Fruit fly (Drosophila melanogaster) whole organism, embryonic: Measurements from ENCODE around the gene Atf3.

ENCODE experiments used
- BEAF-32 ChIP-seq: fragments of 200-800 bp; sonication (Bioruptor generic); optimal IDR thresholded peaks from 3 replicates; lab custom pipeline; 2017; ENCODE audit warnings: missing biosample characterization, missing genetic modification characterization, mild to moderate bottlenecking, moderate library complexity, missing genetic modification reagents
- CG11504 ChIP-seq: fragments of 200-800 bp; sonication (Bioruptor generic); optimal IDR thresholded peaks from 3 replicates; lab custom pipeline; 2019; ENCODE audit warnings: missing biosample characterization, mild to moderate bottlenecking, missing genetic modification characterization, moderate library complexity
- CG1529 ChIP-seq: fragments of 200-800 bp; sonication (Bioruptor generic); optimal IDR thresholded peaks from 3 replicates; lab custom pipeline; 2018; ENCODE audit warnings: missing biosample characterization, missing genetic modification characterization
- CG1647 ChIP-seq: fragments of 200-800 bp; sonication (Bioruptor generic); optimal IDR thresholded peaks from 3 replicates; lab custom pipeline; 2016; ENCODE audit warnings: missing biosample characterization, missing genetic modification characterization
- CG17385 ChIP-seq: fragments of 200-800 bp; sonication (Bioruptor generic); optimal IDR thresholded peaks from 3 replicates; lab custom pipeline; 2018; ENCODE audit warnings: missing biosample characterization, mild to moderate bottlenecking, missing genetic modification characterization
- CG18764 ChIP-seq: fragments of 200-800 bp; sonication (Bioruptor generic); optimal IDR thresholded peaks from 3 replicates; lab custom pipeline; 2016; ENCODE audit warnings: missing biosample characterization, missing genetic modification characterization
- CG2120 ChIP-seq: fragments of 200-800 bp; sonication (Bioruptor generic); optimal IDR thresholded peaks from 3 replicates; lab custom pipeline; 2016; ENCODE audit warnings: missing biosample characterization, missing genetic modification characterization
- CG2678 ChIP-seq: fragments of 200-800 bp; sonication (Bioruptor generic); optimal IDR thresholded peaks from 3 replicates; lab custom pipeline; 2019; ENCODE audit warnings: missing biosample characterization, mild to moderate bottlenecking, missing genetic modification characterization, moderate library complexity
- CG30020 ChIP-seq: fragments of 200-800 bp; optimal IDR thresholded peaks from 2 replicates; lab custom pipeline; 2019; ENCODE audit warnings: missing biosample characterization, mild to moderate bottlenecking, missing genetic modification characterization, moderate library complexity
- CG30431 ChIP-seq: fragments of 200-800 bp; sonication (Bioruptor generic); optimal IDR thresholded peaks from 2 replicates; lab custom pipeline; 2017; ENCODE audit warnings: missing biosample characterization, missing genetic modification characterization
- CG3726 ChIP-seq: fragments of 200-800 bp; sonication (Bioruptor generic); IDR thresholded peaks from 3 replicates; pipeline ENCODE4, ENCODE4 v1.3.6; 2022; ENCODE audit warnings: missing biosample characterization, missing genetic modification characterization
- CG6175 ChIP-seq: fragments of 200-800 bp; sonication (Bioruptor generic); IDR thresholded peaks from 3 replicates; pipeline ENCODE4 v1.3.6; 2022; ENCODE audit warnings: missing biosample characterization, missing genetic modification characterization
- CG6272 ChIP-seq: fragments of 200-800 bp; sonication (Bioruptor generic); IDR thresholded peaks from 2 replicates; pipeline ENCODE4 v1.3.6; 2022; ENCODE audit warnings: missing biosample characterization, missing genetic modification characterization
- CG6683 ChIP-seq: fragments of 200-800 bp; sonication (Bioruptor generic); optimal IDR thresholded peaks from 2 replicates; lab custom pipeline; 2017; ENCODE audit warnings: missing biosample characterization, mild to moderate bottlenecking, missing genetic modification characterization, missing genetic modification reagents
- CG6813 ChIP-seq: fragments of 200-800 bp; sonication (Bioruptor generic); optimal IDR thresholded peaks from 2 replicates; lab custom pipeline; 2017; ENCODE audit warnings: missing biosample characterization, missing genetic modification characterization, mild to moderate bottlenecking, moderate library complexity, missing genetic modification reagents
- CG9932 ChIP-seq: fragments of 200-800 bp; sonication (Bioruptor generic); IDR thresholded peaks from 2 replicates; pipeline ENCODE4 v1.3.6; 2022; ENCODE audit warnings: missing biosample characterization, missing genetic modification characterization
- Camta ChIP-seq: fragments of 200-800 bp; sonication (Bioruptor generic); optimal IDR thresholded peaks from 2 replicates; lab custom pipeline; 2016; ENCODE audit warnings: missing biosample characterization, missing genetic modification characterization
- CkIIα-i1 ChIP-seq: fragments of 200-800 bp; sonication (Bioruptor generic); IDR thresholded peaks from 2 replicates; pipeline ENCODE4 v1.3.6; 2022; ENCODE audit warnings: missing biosample characterization, missing genetic modification characterization
- Dek ChIP-seq: fragments of 200-800 bp; sonication (Bioruptor generic); optimal IDR thresholded peaks from 3 replicates; lab custom pipeline; 2019; ENCODE audit warnings: missing biosample characterization, mild to moderate bottlenecking, missing genetic modification characterization, moderate library complexity
- Drgx ChIP-seq: fragments of 200-800 bp; sonication (Bioruptor generic); IDR thresholded peaks from 2 replicates; pipeline ENCODE4 v1.3.6; 2022; ENCODE audit warnings: missing biosample characterization, missing genetic modification characterization
- E2f2 ChIP-seq: fragments of 200-800 bp; sonication (Bioruptor generic); IDR thresholded peaks from 2 replicates; pipeline ENCODE4 v1.3.6; 2022; ENCODE audit warnings: missing biosample characterization, missing genetic modification characterization
- Fer1 ChIP-seq: fragments of 200-800 bp; sonication (Bioruptor generic); optimal IDR thresholded peaks from 2 replicates; lab custom pipeline; 2017; ENCODE audit warnings: missing biosample characterization, mild to moderate bottlenecking, missing genetic modification characterization
- HmgZ ChIP-seq: fragments of 200-800 bp; sonication (Bioruptor generic); optimal IDR thresholded peaks from 2 replicates; lab custom pipeline; 2018; ENCODE audit warnings: missing biosample characterization, mild to moderate bottlenecking, missing genetic modification characterization
- Hmr ChIP-seq: fragments of 200-800 bp; sonication (Bioruptor generic); optimal IDR thresholded peaks from 3 replicates; lab custom pipeline; 2017; ENCODE audit warnings: mild to moderate bottlenecking, missing biosample characterization, missing genetic modification reagents, missing genetic modification characterization
- Med ChIP-seq: fragments of 200-800 bp; sonication (Bioruptor generic); peaks from one replicate; lab custom pipeline; 2016; ENCODE audit warnings: missing biosample characterization, missing genetic modification characterization, mild to moderate bottlenecking, inconsistent platforms, moderate library complexity
- Myb ChIP-seq: fragments of 200-800 bp; sonication (Bioruptor generic); optimal IDR thresholded peaks from 2 replicates; lab custom pipeline; 2016; ENCODE audit warnings: missing biosample characterization, missing genetic modification characterization
- Neu2 ChIP-seq: fragments of 200-800 bp; sonication (Bioruptor generic); optimal IDR thresholded peaks from 3 replicates; lab custom pipeline; 2016; ENCODE audit warnings: missing biosample characterization, missing genetic modification characterization, borderline replicate concordance
- Nf-YC ChIP-seq: fragments of 200-800 bp; optimal IDR thresholded peaks from 3 replicates; lab custom pipeline; 2019; ENCODE audit warnings: missing biosample characterization, mild to moderate bottlenecking, missing genetic modification characterization, moderate library complexity
- Optix ChIP-seq: fragments of 200-800 bp; sonication (Bioruptor generic); IDR thresholded peaks from 3 replicates; pipeline ENCODE4 v1.3.6; 2022; ENCODE audit warnings: missing biosample characterization, missing genetic modification characterization
- Sox102F ChIP-seq: fragments of 200-800 bp; sonication (Bioruptor generic); optimal IDR thresholded peaks from 2 replicates; lab custom pipeline; 2018; ENCODE audit warnings: missing biosample characterization, mild to moderate bottlenecking, missing genetic modification characterization, moderate library complexity
- Ssrp ChIP-seq: fragments of 200-800 bp; sonication (Bioruptor generic); optimal IDR thresholded peaks from 2 replicates; lab custom pipeline; 2018; ENCODE audit warnings: missing biosample characterization, mild to moderate bottlenecking, missing genetic modification characterization, moderate library complexity
- Tbp ChIP-seq: fragments of >200 bp; optimal IDR thresholded peaks from 2 replicates; lab custom pipeline; 2018; ENCODE audit warnings: missing biosample characterization, missing genetic modification characterization
- ac ChIP-seq: fragments of 200-800 bp; sonication (Bioruptor generic); optimal IDR thresholded peaks from 3 replicates; lab custom pipeline; 2017; ENCODE audit warnings: missing biosample characterization, mild to moderate bottlenecking, missing genetic modification characterization
- bsh ChIP-seq, 2 experiments: fragments of 200-800 bp; sonication (Bioruptor generic); optimal IDR thresholded peaks; 2 replicates each; lab custom pipeline; 2017 to 2018; ENCODE audit warnings: mild to moderate bottlenecking in 2 of 2, missing biosample characterization in 2 of 2, missing genetic modification characterization in 2 of 2, moderate library complexity in 1 of 2
- chinmo ChIP-seq: fragments of 200-800 bp; sonication (Bioruptor generic); IDR thresholded peaks from 4 replicates; pipeline ENCODE4 v1.3.6; 2022; ENCODE audit warnings: missing biosample characterization, missing genetic modification characterization; ENCODE audit not compliant: partially characterized antibody
- crc ChIP-seq: fragments of 200-800 bp; sonication (Bioruptor generic); optimal IDR thresholded peaks from 2 replicates; lab custom pipeline; 2016; ENCODE audit warnings: missing biosample characterization, missing genetic modification characterization
- crol ChIP-seq: fragments of 200-800 bp; sonication (Bioruptor generic); IDR thresholded peaks from 2 replicates; pipeline ENCODE4 v1.3.6; 2022; ENCODE audit warnings: missing biosample characterization, missing genetic modification characterization
- danr ChIP-seq: fragments of 200-800 bp; sonication (Bioruptor generic); IDR thresholded peaks from 2 replicates; pipeline ENCODE4 v1.3.6; 2022; ENCODE audit warnings: missing biosample characterization, missing genetic modification characterization
- dimm ChIP-seq: fragments of 200-800 bp; sonication (Bioruptor generic); IDR thresholded peaks from 2 replicates; pipeline ENCODE4 v1.3.6; 2022; ENCODE audit warnings: missing biosample characterization, missing genetic modification characterization
- dysf ChIP-seq: fragments of 200-800 bp; sonication (Bioruptor generic); IDR thresholded peaks from 3 replicates; pipeline ENCODE4 v1.3.6; 2022; ENCODE audit warnings: missing biosample characterization, missing genetic modification characterization
- grau ChIP-seq: fragments of 200-800 bp; optimal IDR thresholded peaks from 3 replicates; lab custom pipeline; 2019; ENCODE audit warnings: missing biosample characterization, mild to moderate bottlenecking, missing genetic modification characterization, moderate library complexity
- h ChIP-seq: fragments of >200 bp; optimal IDR thresholded peaks from 2 replicates; lab custom pipeline; 2017
- klu ChIP-seq: fragments of 200-800 bp; sonication (Bioruptor generic); IDR thresholded peaks from 2 replicates; pipeline ENCODE4 v1.3.6; 2022; ENCODE audit warnings: missing biosample characterization, missing genetic modification characterization
- lab ChIP-seq: fragments of 200-800 bp; sonication (Bioruptor generic); optimal IDR thresholded peaks from 3 replicates; lab custom pipeline; 2017; ENCODE audit warnings: missing biosample characterization, missing genetic modification characterization, mild to moderate bottlenecking, moderate library complexity, missing genetic modification reagents
- otp ChIP-seq: fragments of 200-800 bp; sonication (Bioruptor generic); IDR thresholded peaks from 3 replicates; pipeline ENCODE4, ENCODE4 v1.3.6; 2022; ENCODE audit warnings: missing biosample characterization, missing genetic modification characterization
- scrt ChIP-seq: fragments of 200-800 bp; sonication (Bioruptor generic); optimal IDR thresholded peaks from 2 replicates; lab custom pipeline; 2018; ENCODE audit warnings: missing biosample characterization, mild to moderate bottlenecking, missing genetic modification characterization, moderate library complexity
- sd ChIP-seq: fragments of 200-800 bp; sonication (Bioruptor generic); optimal IDR thresholded peaks from 3 replicates; lab custom pipeline; 2018; ENCODE audit warnings: missing biosample characterization, mild to moderate bottlenecking, missing genetic modification characterization, moderate library complexity
- tna ChIP-seq: fragments of 200-800 bp; sonication (Bioruptor generic); IDR thresholded peaks from 2 replicates; pipeline ENCODE4 v1.3.6; 2022; ENCODE audit warnings: missing biosample characterization, missing genetic modification characterization; ENCODE audit not compliant: partially characterized antibody
- ttk ChIP-seq: fragments of 200-800 bp; sonication (Bioruptor generic); IDR thresholded peaks from 2 replicates; pipeline ENCODE4 v2.1.2; 2022; ENCODE audit warnings: missing biosample characterization, missing genetic modification characterization
- zen2 ChIP-seq: fragments of 200-800 bp; sonication (Bioruptor generic); IDR thresholded peaks from 3 replicates; pipeline ENCODE4 v1.3.6; 2022; ENCODE audit warnings: missing biosample characterization, missing genetic modification characterization; ENCODE audit not compliant: partially characterized antibody

The Atf3 gene

DNA sequence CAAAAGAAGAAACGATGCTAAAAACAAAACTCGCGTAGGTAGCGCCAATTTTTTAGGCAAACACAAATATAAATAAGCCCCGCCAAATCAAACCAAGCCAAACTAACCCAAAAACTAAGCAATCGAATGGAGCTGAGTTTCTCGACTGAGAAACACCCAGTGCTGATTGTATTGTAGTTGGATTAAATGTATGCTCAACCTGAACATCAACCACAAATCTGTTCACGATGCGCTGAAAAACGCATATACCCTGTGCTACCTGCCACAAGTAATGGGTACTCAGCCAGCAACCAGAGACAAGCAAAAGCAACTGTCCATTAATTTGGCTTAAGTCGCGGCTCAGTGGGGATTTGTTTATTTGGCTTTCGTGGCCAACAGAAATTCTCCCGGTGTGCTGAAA is 14.8 kb downstream of the Atf3 start (continued):
- TF ChIP-seq CG11504 (peak; percentile 30), otp (0 out of 3 replicates have a peak, but pooled peaks have one; percentile 6), Drgx (GFP tag; lab: Robert Waterston, UW) (0 out of 2 replicates have a peak, but pooled peaks have one; percentile 23), grau (tag; lab: Kevin White, UChicago) (peak; percentile 27), h (lab: Kevin White, UChicago) (no peak), CG6683 (GFP tag; lab: Kevin White, UChicago) (no peak), ttk (GFP tag; lab: Robert Waterston, UW) (no peak), tna (GFP tag; lab: Robert Waterston, UW) (no peak), CG30020 (no peak), CG1529 (GFP tag; lab: Kevin White, UChicago) (no peak), klu (GFP tag; lab: Robert Waterston, UW) (no peak), CG6272 (no peak), CG9932 (GFP tag; lab: Robert Waterston, UW) (peak; percentile 60), Myb (GFP tag; lab: Kevin White, UChicago) (no peak), BEAF-32 (no peak), CG6813 (no peak), scrt (GFP tag; lab: Kevin White, UChicago) (no peak), dysf (peak; percentile 54; the same call in 2 of the 3 replicates), CG17385 (no peak), CG2678 (peak; percentile 46), Fer1 (peak; percentile 38), Med (peak; percentile 91)
- TF ChIP-seq, all 482 proteins: peak for 64

DNA sequence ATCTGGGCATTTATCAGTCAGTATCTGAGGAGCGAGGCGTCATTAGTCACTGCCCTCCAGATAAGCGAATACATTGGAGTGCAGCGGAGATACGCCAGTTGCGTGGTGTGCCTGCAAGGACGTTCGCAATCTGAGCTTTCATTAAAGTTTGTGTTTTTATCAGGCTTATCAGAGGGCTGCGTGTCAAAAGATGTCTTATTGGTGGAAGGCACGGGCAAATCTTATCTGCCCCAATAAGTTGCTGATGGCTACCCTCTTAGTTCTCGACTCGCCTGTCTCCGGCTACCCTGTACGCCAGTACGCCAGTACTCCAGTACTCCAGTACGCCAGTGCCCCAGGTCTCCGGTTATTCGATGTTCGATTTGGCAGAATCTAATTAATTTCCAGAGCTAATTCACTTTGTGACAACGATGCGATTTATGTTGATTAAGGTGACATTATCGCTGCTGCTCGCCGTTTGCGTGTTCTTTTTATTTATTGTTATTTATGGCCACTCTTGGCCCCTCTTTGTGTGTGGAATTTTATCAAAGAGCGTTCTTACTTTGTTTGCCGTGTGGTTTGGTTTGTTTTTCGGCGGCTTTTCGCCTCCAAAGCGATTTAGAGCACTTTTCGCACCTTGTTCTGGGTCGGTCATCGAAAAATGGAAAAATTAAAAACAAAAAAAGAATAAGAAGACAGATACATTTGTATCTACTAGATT is 18.2 kb downstream of the Atf3 start:
- no peak for TF ChIP-seq HmgZ (tag; lab: Kevin White, UChicago)
- TF ChIP-seq Camta (GFP tag; lab: Kevin White, UChicago), result no peak
- TF ChIP-seq Neu2 (GFP tag; lab: Kevin White, UChicago), result no peak
- no peak for TF ChIP-seq BEAF-32
- TF ChIP-seq dimm, result no peak
- no peak for TF ChIP-seq CkIIα-i1 (GFP tag; lab: Robert Waterston, UW)
- TF ChIP-seq CG2120 (GFP tag; lab: Kevin White, UChicago), result no peak
- TF ChIP-seq Tbp (GFP tag; lab: Kevin White, UChicago), result no peak
- TF ChIP-seq crol (GFP tag; lab: Robert Waterston, UW), result no peak
- no peak for TF ChIP-seq CG30431 (GFP tag; lab: Kevin White, UChicago)
- no peak for TF ChIP-seq Optix
- peak; percentile 38 for TF ChIP-seq Hmr (GFP tag; lab: Kevin White, UChicago)
- no peak for TF ChIP-seq Ssrp (tag; lab: Kevin White, UChicago)
- TF ChIP-seq E2f2 (GFP tag; lab: Robert Waterston, UW), result no peak
- peak; percentile 78; the same call in 1 of the 4 replicates for TF ChIP-seq chinmo
- no peak for TF ChIP-seq crc (GFP tag; lab: Kevin White, UChicago)
- no peak for TF ChIP-seq bsh (GFP tag; optimal IDR thresholded peaks at IDR 0.05; lab: Kevin White, UChicago)
- no peak for TF ChIP-seq CG18764 (GFP tag; lab: Kevin White, UChicago)
- no peak for TF ChIP-seq CG6813
- TF ChIP-seq sd, result peak; percentile 95
- peak; percentile 58 for TF ChIP-seq lab
- no peak for TF ChIP-seq zen2
- TF ChIP-seq Nf-YC (tag; lab: Kevin White, UChicago), result peak; percentile 36
- TF ChIP-seq CG3726 (GFP tag; lab: Robert Waterston, UW), result no peak
- no peak for TF ChIP-seq Sox102F (GFP tag; lab: Kevin White, UChicago)
- TF ChIP-seq Dek (tag; lab: Kevin White, UChicago), result no peak
- no peak for TF ChIP-seq ac (GFP tag; lab: Kevin White, UChicago)
- 0 out of 3 replicates have a peak, but pooled peaks have one; percentile 38 for TF ChIP-seq CG6175
- no peak for TF ChIP-seq CG1647 (GFP tag; lab: Kevin White, UChicago)
- no peak for TF ChIP-seq danr (GFP tag; lab: Robert Waterston, UW)
- TF ChIP-seq scrt (GFP tag; lab: Kevin White, UChicago), result no peak
